Worm (Caenorhabditis elegans) whole organism, L1 larva: ENCODE measurements around the gene Y51H4A.22.

Experiments used
- blmp-1 ChIP-seq: fragments of 150-350 bp; optimal IDR thresholded peaks from 2 replicates; lab custom pipeline; 2014; ENCODE audit warnings: missing biosample characterization, missing genetic modification characterization
- ceh-82 ChIP-seq, 3 experiments: fragments of 150-350 bp in 1 of 3; sonication (generic microtip) in 2 of 3; optimal IDR thresholded peaks; 2 replicates each; lab custom pipeline; 2014 to 2017; ENCODE audit warnings: missing biosample characterization in 3 of 3, missing genetic modification characterization in 3 of 3
- nhr-84 ChIP-seq: sonication (generic microtip); optimal IDR thresholded peaks from 2 replicates; lab custom pipeline; 2017; ENCODE audit warnings: missing biosample characterization, missing genetic modification characterization

ce11 chrIV:16718651-16719050 is 1.9 kb upstream of the Y51H4A.22 start:
- TF ChIP-seq ceh-82 (tag; optimal IDR thresholded peaks at IDR 0.05; lab: Kevin White, UChicago) (no peak), blmp-1 (no peak), nhr-84 (tag; lab: Kevin White, UChicago) (no peak)
